Fruit fly (Drosophila melanogaster): ENCODE results near the gene CG34428.

Gene CG34428

dm6 chr3L:13017803-13018324 lies 43.7 kb upstream of the CG34428 start, which contains the start of the genes mRpL20 and Icmt (continued):
- peak; percentile 80 for TF ChIP-seq sens-2 (GFP tag; IDR thresholded peaks at IDR 0.05)
- peak; percentile 83 for TF ChIP-seq CG2116 (GFP tag; optimal IDR thresholded peaks at IDR 0.05)
- peak; percentile 100 for TF ChIP-seq grau (tag; optimal IDR thresholded peaks at IDR 0.05)
- TF ChIP-seq nau (GFP tag; optimal IDR thresholded peaks at IDR 0.05): peak; percentile 59
- TF ChIP-seq CG10654 (GFP tag; optimal IDR thresholded peaks at IDR 0.05): peak; percentile 76
- peak; percentile 79 for TF ChIP-seq CG5953 (GFP tag; IDR thresholded peaks at IDR 0.05)
- peak; percentile 93 for TF ChIP-seq CG3726 (GFP tag; IDR thresholded peaks at IDR 0.05)
- TF ChIP-seq CG1233 (GFP tag; optimal IDR thresholded peaks at IDR 0.05): peak; percentile 88
- TF ChIP-seq Lhr (GFP tag; optimal IDR thresholded peaks at IDR 0.05): peak; percentile 60
- peak; percentile 97 for TF ChIP-seq gcm (GFP tag; optimal IDR thresholded peaks at IDR 0.05)
- TF ChIP-seq CTCF (GFP tag; optimal IDR thresholded peaks at IDR 0.05): peak; percentile 37
- TF ChIP-seq CG12391 (tag; optimal IDR thresholded peaks at IDR 0.05): peak; percentile 95
- TF ChIP-seq Hmr (GFP tag; optimal IDR thresholded peaks at IDR 0.05): peak; percentile 95
- TF ChIP-seq CG34224 (GFP tag; IDR thresholded peaks at IDR 0.05; ENCODE audit: partially characterized antibody): peak; percentile 74
- TF ChIP-seq Scr (GFP tag; IDR thresholded peaks at IDR 0.05; ENCODE audit: partially characterized antibody): peak; percentile 85
- peak; percentile 89 for TF ChIP-seq jigr1 (GFP tag; IDR thresholded peaks at IDR 0.05)
- peak; percentile 84 for TF ChIP-seq E2f2 (GFP tag; IDR thresholded peaks at IDR 0.05)
- TF ChIP-seq Bteb2 (GFP tag; optimal IDR thresholded peaks at IDR 0.05): peak; percentile 51
- TF ChIP-seq CG2199 (GFP tag; IDR thresholded peaks at IDR 0.05): 0 out of 3 replicates have a peak, but pooled peaks have one; percentile 13
- peak; percentile 94 for TF ChIP-seq gsb (GFP tag; IDR thresholded peaks at IDR 0.05)
- peak; percentile 78 for TF ChIP-seq CG10431 (GFP tag; optimal IDR thresholded peaks at IDR 0.05)
- TF ChIP-seq Nf-YA (GFP tag; IDR thresholded peaks at IDR 0.05): peak; percentile 77
- TF ChIP-seq CG3163 (GFP tag; optimal IDR thresholded peaks at IDR 0.05): no peak
- peak; percentile 25 for TF ChIP-seq CG8359 (GFP tag; optimal IDR thresholded peaks at IDR 0.05; ENCODE audit: borderline replicate concordance)
- no peak for TF ChIP-seq cg (GFP tag; optimal IDR thresholded peaks at IDR 0.05)
- peak; percentile 93 for TF ChIP-seq CG18262 (tag; optimal IDR thresholded peaks at IDR 0.05)
- TF ChIP-seq CG3995 (GFP tag; optimal IDR thresholded peaks at IDR 0.05): peak; percentile 32
- TF ChIP-seq kah (GFP tag; optimal IDR thresholded peaks at IDR 0.05): peak; percentile 58
- peak; percentile 65 for TF ChIP-seq inv (GFP tag; IDR thresholded peaks at IDR 0.05; ENCODE audit: partially characterized antibody)
- TF ChIP-seq CG10209 (GFP tag; optimal IDR thresholded peaks at IDR 0.05): peak; percentile 94
- no peak for TF ChIP-seq ash1 (GFP tag; optimal IDR thresholded peaks at IDR 0.05)
- no peak for TF ChIP-seq CG15479 (GFP tag; optimal IDR thresholded peaks at IDR 0.05)
- peak; percentile 78 for TF ChIP-seq psq (GFP tag; optimal IDR thresholded peaks at IDR 0.05)
- TF ChIP-seq Camta (GFP tag; optimal IDR thresholded peaks at IDR 0.05): no peak
- peak; percentile 93 for TF ChIP-seq C15 (GFP tag; IDR thresholded peaks at IDR 0.05)
- peak; percentile 77 for TF ChIP-seq bigmax (GFP tag; optimal IDR thresholded peaks at IDR 0.05)
- TF ChIP-seq CG30431 (GFP tag; optimal IDR thresholded peaks at IDR 0.05): peak; percentile 76
- peak; percentile 73; the same call in 2 of the 3 replicates for TF ChIP-seq CG7963 (GFP tag; IDR thresholded peaks at IDR 0.05; ENCODE audit: partially characterized antibody)
- TF ChIP-seq zen (tag; optimal IDR thresholded peaks at IDR 0.05): peak; percentile 78
- TF ChIP-seq salm (tag; optimal IDR thresholded peaks at IDR 0.05): peak; percentile 92
- TF ChIP-seq Sin3A (optimal IDR thresholded peaks at IDR 0.05): no peak
- TF ChIP-seq onecut (GFP tag; IDR thresholded peaks at IDR 0.05): peak; percentile 79
- peak; percentile 83 for TF ChIP-seq CG1529 (GFP tag; optimal IDR thresholded peaks at IDR 0.05)
- TF ChIP-seq CG8388 (GFP tag; optimal IDR thresholded peaks at IDR 0.05): peak; percentile 94
- peak; percentile 97 for TF ChIP-seq CG34422 (GFP tag; IDR thresholded peaks at IDR 0.05)
- TF ChIP-seq caup (GFP tag; optimal IDR thresholded peaks at IDR 0.05; ENCODE audit: severe bottlenecking): peak; percentile 86
- TF ChIP-seq CG9727 (GFP tag; optimal IDR thresholded peaks at IDR 0.05): peak; percentile 87
- TF ChIP-seq bowl (GFP tag; IDR thresholded peaks at IDR 0.05): peak; percentile 80
- peak; percentile 89 for TF ChIP-seq CG12155 (GFP tag; optimal IDR thresholded peaks at IDR 0.05)
- no peak for TF ChIP-seq Neu2 (GFP tag; optimal IDR thresholded peaks at IDR 0.05; ENCODE audit: borderline replicate concordance)

Data from whole organism, embryonic.